Worm (Caenorhabditis elegans) whole organism, late embryonic: ENCODE measurements around the gene H43E16.1.

ENCODE experiments used
- C08G9.2 ChIP-seq: sonication (generic microtip); optimal IDR thresholded peaks from 2 replicates; lab custom pipeline; 2016; ENCODE audit warnings: mild to moderate bottlenecking, missing genetic modification characterization, moderate library complexity, missing compliant biosample characterization
- F13H6.1 ChIP-seq: sonication (generic microtip); optimal IDR thresholded peaks from 2 replicates; lab custom pipeline; 2016; ENCODE audit warnings: missing genetic modification characterization, missing compliant biosample characterization
- K09A11.1 ChIP-seq: sonication (generic microtip); optimal IDR thresholded peaks from 2 replicates; lab custom pipeline; 2017; ENCODE audit warnings: antibody characterized with exemption, mild to moderate bottlenecking, missing genetic modification characterization, missing compliant biosample characterization; ENCODE audit not compliant: insufficient read depth
- T23F11.4 ChIP-seq: fragments of 200-800 bp; sonication (Bioruptor generic); optimal IDR thresholded peaks from 2 replicates; lab custom pipeline; 2018; ENCODE audit warnings: mild to moderate bottlenecking, missing genetic modification characterization, missing compliant biosample characterization
- Y22D7AL.16 ChIP-seq: sonication (generic microtip); optimal IDR thresholded peaks from 2 replicates; lab custom pipeline; 2016; ENCODE audit warnings: missing genetic modification characterization, missing compliant biosample characterization
- ceh-18 ChIP-seq: sonication (generic microtip); optimal IDR thresholded peaks from 2 replicates; lab custom pipeline; 2016; ENCODE audit warnings: missing genetic modification characterization, missing compliant biosample characterization
- ceh-19 ChIP-seq: fragments of 200-800 bp; sonication (Bioruptor generic); optimal IDR thresholded peaks from 2 replicates; lab custom pipeline; 2018; ENCODE audit warnings: mild to moderate bottlenecking, missing genetic modification characterization, missing compliant biosample characterization
- ceh-2 ChIP-seq: sonication (generic microtip); optimal IDR thresholded peaks from 2 replicates; lab custom pipeline; 2016; ENCODE audit warnings: missing genotype, missing genetic modification characterization, missing compliant biosample characterization
- ceh-22 ChIP-seq: sonication (generic microtip); optimal IDR thresholded peaks from 2 replicates; lab custom pipeline; 2017; ENCODE audit warnings: missing biosample characterization, missing genetic modification characterization
- ceh-24 ChIP-seq: sonication (generic microtip); optimal IDR thresholded peaks from 2 replicates; lab custom pipeline; 2016; ENCODE audit warnings: mild to moderate bottlenecking, missing genetic modification characterization, missing compliant biosample characterization
- ceh-31 ChIP-seq: sonication (generic microtip); optimal IDR thresholded peaks from 2 replicates; lab custom pipeline; 2016; ENCODE audit warnings: missing genetic modification characterization, missing compliant biosample characterization
- ceh-48 ChIP-seq: sonication (generic microtip); optimal IDR thresholded peaks from 2 replicates; lab custom pipeline; 2016; ENCODE audit warnings: missing genetic modification characterization, inconsistent platforms, missing compliant biosample characterization
- ceh-9 ChIP-seq: sonication (generic microtip); optimal IDR thresholded peaks from 2 replicates; lab custom pipeline; 2016; ENCODE audit warnings: mild to moderate bottlenecking, missing genetic modification characterization, inconsistent platforms, missing compliant biosample characterization
- dve-1 ChIP-seq: sonication (generic microtip); optimal IDR thresholded peaks from 2 replicates; lab custom pipeline; 2017; ENCODE audit warnings: antibody characterized with exemption, mild to moderate bottlenecking, missing genetic modification characterization, missing compliant biosample characterization
- elt-2 ChIP-seq: sonication (generic microtip); optimal IDR thresholded peaks from 2 replicates; lab custom pipeline; 2016; ENCODE audit warnings: missing genetic modification reagents, missing genetic modification characterization, missing compliant biosample characterization
- elt-4 ChIP-seq: sonication (generic microtip); optimal IDR thresholded peaks from 2 replicates; lab custom pipeline; 2016; ENCODE audit warnings: missing genetic modification characterization, missing compliant biosample characterization
- eyg-1 ChIP-seq: sonication (generic microtip); optimal IDR thresholded peaks from 2 replicates; lab custom pipeline; 2016; ENCODE audit warnings: missing genotype, missing genetic modification characterization, missing compliant biosample characterization
- fkh-6 ChIP-seq: sonication (generic microtip); optimal IDR thresholded peaks from 2 replicates; lab custom pipeline; 2016; ENCODE audit warnings: missing genetic modification characterization, missing compliant biosample characterization
- gmeb-2 ChIP-seq: sonication (generic microtip); optimal IDR thresholded peaks from 2 replicates; lab custom pipeline; 2016; ENCODE audit warnings: missing genetic modification characterization, inconsistent platforms, missing compliant biosample characterization
- hlh-15 ChIP-seq: sonication (generic microtip); optimal IDR thresholded peaks from 2 replicates; lab custom pipeline; 2016; ENCODE audit warnings: missing genetic modification characterization, missing compliant biosample characterization
- nhr-11 ChIP-seq: fragments of 150-350 bp; optimal IDR thresholded peaks from 2 replicates; lab custom pipeline; 2014; ENCODE audit warnings: missing biosample characterization, missing genetic modification characterization
- nhr-232 ChIP-seq: sonication (generic microtip); optimal IDR thresholded peaks from 2 replicates; lab custom pipeline; 2016; ENCODE audit warnings: missing genetic modification characterization, missing compliant biosample characterization
- pag-3 ChIP-seq: sonication (generic microtip); optimal IDR thresholded peaks from 2 replicates; lab custom pipeline; 2016; ENCODE audit warnings: missing compliant biosample characterization, missing genetic modification characterization, borderline replicate concordance
- pat-9 ChIP-seq: fragments of 200-800 bp; sonication (Bioruptor generic); optimal IDR thresholded peaks from 2 replicates; lab custom pipeline; 2018; ENCODE audit warnings: mild to moderate bottlenecking, missing genetic modification characterization, moderate library complexity, missing compliant biosample characterization
- pha-2 ChIP-seq: sonication (generic microtip); optimal IDR thresholded peaks from 2 replicates; lab custom pipeline; 2017; ENCODE audit warnings: mild to moderate bottlenecking, missing genetic modification characterization, missing compliant biosample characterization
- pros-1 ChIP-seq: fragments of 150-350 bp; optimal IDR thresholded peaks from 2 replicates; lab custom pipeline; 2014; ENCODE audit warnings: missing biosample characterization, missing genetic modification reagents, missing genetic modification characterization
- ref-2 ChIP-seq: sonication (generic microtip); optimal IDR thresholded peaks from 2 replicates; lab custom pipeline; 2016; ENCODE audit warnings: missing genetic modification characterization, missing compliant biosample characterization
- sdc-2 ChIP-seq: sonication (generic microtip); optimal IDR thresholded peaks from 2 replicates; lab custom pipeline; 2016; ENCODE audit warnings: missing genotype, missing genetic modification characterization, missing compliant biosample characterization
- sox-4 ChIP-seq: sonication (generic microtip); optimal IDR thresholded peaks from 2 replicates; lab custom pipeline; 2017; ENCODE audit warnings: mild to moderate bottlenecking, missing genetic modification characterization, inconsistent platforms, missing compliant biosample characterization
- tbx-2 ChIP-seq: sonication (generic microtip); optimal IDR thresholded peaks from 2 replicates; lab custom pipeline; 2016; ENCODE audit warnings: missing genetic modification characterization, missing compliant biosample characterization
- tbx-7 ChIP-seq: sonication (generic microtip); optimal IDR thresholded peaks from 2 replicates; lab custom pipeline; 2016; ENCODE audit warnings: missing genotype, missing genetic modification characterization, missing compliant biosample characterization
- ttx-3 ChIP-seq: sonication (generic microtip); optimal IDR thresholded peaks from 2 replicates; lab custom pipeline; 2016; ENCODE audit warnings: missing genetic modification reagents, missing genetic modification characterization, missing compliant biosample characterization
- unc-3 ChIP-seq, 2 experiments: fragments of 200-800 bp in 1 of 2; sonication (Bioruptor generic) in 1 of 2; sonication (generic microtip) in 1 of 2; conservative IDR thresholded peaks in 1 of 2; optimal IDR thresholded peaks in 1 of 2; 2 replicates each; pipeline versions ENCODE4 v1.3.6 to Lab custom; 2016 to 2022; ENCODE audit warnings: missing compliant biosample characterization in 2 of 2, missing genetic modification characterization in 2 of 2, missing genetic modification reagents in 1 of 2
- unc-42 ChIP-seq: sonication (generic microtip); optimal IDR thresholded peaks from 2 replicates; lab custom pipeline; 2016; ENCODE audit warnings: missing genotype, missing genetic modification characterization, missing compliant biosample characterization
- zip-5 ChIP-seq: sonication (generic microtip); optimal IDR thresholded peaks from 2 replicates; lab custom pipeline; 2016; ENCODE audit warnings: missing genetic modification characterization, missing compliant biosample characterization
- ztf-16 ChIP-seq: sonication (generic microtip); optimal IDR thresholded peaks from 2 replicates; lab custom pipeline; 2017; ENCODE audit warnings: missing genetic modification characterization, missing compliant biosample characterization

Gene H43E16.1

DNA sequence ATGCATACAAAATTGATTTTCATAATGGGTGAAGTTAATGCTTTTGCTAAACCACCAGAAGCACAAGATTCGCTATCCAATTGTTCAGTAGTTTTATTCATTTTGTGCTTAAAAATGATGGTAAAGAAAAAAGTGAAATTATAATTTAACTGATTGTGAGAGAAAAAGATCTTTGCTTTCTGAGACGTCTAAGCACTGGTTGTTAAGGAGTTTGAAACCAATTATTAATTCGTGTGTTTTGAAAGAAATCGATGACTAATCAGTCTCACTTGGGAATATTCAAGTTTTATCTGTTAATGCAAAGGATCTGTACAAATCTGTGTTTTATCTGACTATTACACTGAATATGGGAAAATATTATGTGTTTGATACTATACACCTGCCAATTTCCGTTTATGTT is 22.3 kb upstream of the H43E16.1 start, which contains the start of gene sra-26:
Gene sra-26, minus strand, starts transcription at position 101 of the 400 bp plus-strand sequence.
- TF ChIP-seq C08G9.2 (tag; lab: Kevin White, UChicago) (no peak), tbx-7 (tag; lab: Kevin White, UChicago) (no peak), ceh-2 (tag; lab: Kevin White, UChicago) (no peak), pha-2 (tag; lab: Kevin White, UChicago) (no peak), eyg-1 (tag; lab: Kevin White, UChicago) (no peak), ceh-24 (tag; lab: Kevin White, UChicago) (no peak), Y22D7AL.16 (tag; lab: Kevin White, UChicago) (no peak), ref-2 (tag; lab: Kevin White, UChicago) (no peak), ztf-16 (tag; lab: Kevin White, UChicago) (no peak), T23F11.4 (no peak), nhr-232 (tag; lab: Kevin White, UChicago) (no peak), pag-3 (tag; lab: Kevin White, UChicago) (no peak), dve-1 (no peak), ceh-31 (tag; lab: Kevin White, UChicago) (no peak)
- TF ChIP-seq, all 69 proteins: peak for 0

DNA sequence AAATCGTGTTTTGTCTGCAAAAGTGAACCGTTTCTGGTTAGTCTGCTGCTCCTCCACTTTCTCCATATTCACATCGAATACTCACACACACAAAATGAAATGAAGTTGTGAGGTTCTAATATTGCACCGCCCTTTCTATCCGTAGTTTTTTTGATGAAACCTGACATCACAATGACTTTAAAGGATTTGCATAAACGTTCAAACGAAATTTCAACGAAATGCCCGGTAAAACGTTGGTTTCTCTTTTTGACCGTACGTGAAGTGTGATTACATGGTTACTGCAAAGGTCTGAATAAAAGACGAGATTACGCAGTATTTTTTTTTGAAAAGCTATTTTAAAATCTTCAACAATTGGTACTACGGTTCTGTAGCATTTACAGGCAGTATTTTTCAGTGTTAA is 19.8 kb upstream of the H43E16.1 start, which contains the start of gene T19D12.9:
Gene T19D12.9, minus strand, starts transcription at position 101 of the 400 bp plus-strand sequence.
- no peak for TF ChIP-seq ceh-48 (tag; lab: Kevin White, UChicago)
- TF ChIP-seq ttx-3 (tag; lab: Kevin White, UChicago), result no peak
- no peak for TF ChIP-seq ceh-9 (tag; lab: Kevin White, UChicago)
- TF ChIP-seq pat-9 (tag; lab: Kevin White, UChicago), result no peak
- TF ChIP-seq zip-5, result no peak
- TF ChIP-seq F13H6.1 (tag; lab: Kevin White, UChicago), result no peak
- TF ChIP-seq ceh-31 (tag; lab: Kevin White, UChicago), result no peak

- TF ChIP-seq hlh-15 (tag; lab: Kevin White, UChicago) (no peak), nhr-232 (tag; lab: Kevin White, UChicago) (no peak), fkh-6 (tag; lab: Kevin White, UChicago) (no peak), unc-3 (GFP tag; conservative IDR thresholded peaks at IDR 0.05; lab: Robert Waterston, UW) (no peak), unc-3 (tag; optimal IDR thresholded peaks at IDR 0.05; lab: Kevin White, UChicago) (no peak), gmeb-2 (tag; lab: Kevin White, UChicago) (no peak), T23F11.4 (no peak)
These were observed 15.3 kb upstream of the H43E16.1 start, which contains the start of gene T19D12.10 for ce11 chrII:6658766-6659165. TSS of gene T19D12.10 (minus strand) at chrII:6658866.

DNA sequence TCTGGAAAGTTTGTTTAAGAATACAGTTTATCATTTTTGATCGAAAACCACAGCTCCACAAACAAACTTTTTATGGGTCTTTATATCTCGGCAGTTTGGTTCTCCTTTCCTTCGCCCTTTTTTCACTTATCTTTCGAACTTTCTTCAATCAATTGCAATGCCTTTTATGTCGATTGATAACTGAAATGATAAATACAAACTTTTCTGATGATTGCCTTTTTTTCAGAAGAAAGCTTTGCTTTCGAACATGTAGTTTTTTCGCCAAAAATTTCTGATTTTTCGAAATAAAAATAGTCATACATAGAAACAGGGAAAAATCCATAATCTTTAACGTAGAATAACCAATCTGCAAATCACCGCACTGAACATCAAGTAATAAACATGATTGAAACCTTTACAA is 12.9 kb upstream of the H43E16.1 start, which contains the start of gene T19D12.2:
Gene T19D12.2, plus strand, starts transcription at position 125 of the 400 bp plus-strand sequence.
- no peak for TF ChIP-seq ttx-3 (tag; lab: Kevin White, UChicago)
- no peak for TF ChIP-seq ceh-19 (GFP tag; lab: Kevin White, UChicago)
- no peak for TF ChIP-seq ceh-48 (tag; lab: Kevin White, UChicago)
- TF ChIP-seq elt-2 (tag; lab: Kevin White, UChicago), result peak; percentile 18
- no peak for TF ChIP-seq tbx-7 (tag; lab: Kevin White, UChicago)
- TF ChIP-seq ceh-18, result no peak

DNA sequence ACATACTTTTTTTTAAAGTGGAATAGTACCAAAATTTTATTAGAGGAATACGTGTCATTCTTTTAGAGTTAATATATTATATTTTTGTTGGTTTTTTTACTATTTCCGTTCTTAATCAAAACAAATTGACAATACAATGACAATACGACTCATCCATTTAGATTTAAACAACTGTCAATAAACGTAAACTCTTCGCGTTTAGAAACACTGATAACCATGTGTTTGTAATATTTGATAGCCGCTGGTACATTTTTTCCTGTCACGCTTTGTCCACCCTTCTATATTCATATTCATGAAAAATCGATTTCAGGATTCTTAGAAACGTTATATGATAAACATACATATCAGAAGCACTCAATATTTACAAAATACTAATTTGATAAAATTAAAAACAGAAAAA is 10.3 kb upstream of the H43E16.1 start:
- TF ChIP-seq eyg-1 (tag; lab: Kevin White, UChicago) (no peak), ceh-19 (GFP tag; lab: Kevin White, UChicago) (no peak), elt-2 (tag; lab: Kevin White, UChicago) (no peak), T23F11.4 (no peak), ceh-22 (tag; lab: Kevin White, UChicago) (no peak)

DNA sequence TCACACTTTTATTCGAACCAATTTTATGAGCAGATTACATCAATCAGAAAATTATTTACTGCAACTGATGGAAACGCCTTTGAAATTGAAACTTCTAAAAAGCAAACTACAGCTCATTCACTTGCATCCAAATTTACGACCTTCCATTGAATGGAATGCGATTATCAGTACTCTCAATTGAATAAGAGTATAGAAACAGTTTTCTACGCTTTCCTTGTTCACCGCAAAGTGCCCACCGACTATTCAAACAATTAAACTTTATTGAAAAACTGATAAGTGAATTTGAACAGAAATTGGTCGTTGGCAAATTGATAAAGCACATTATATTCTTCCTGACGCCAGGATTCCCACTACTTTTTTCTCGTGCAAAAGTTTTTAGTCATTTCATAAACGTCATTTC is 8.2 kb upstream of the H43E16.1 start:
- TF ChIP-seq K09A11.1 (no peak), elt-4 (tag; lab: Kevin White, UChicago) (no peak), pha-2 (tag; lab: Kevin White, UChicago) (no peak), sdc-2 (no peak), elt-2 (tag; lab: Kevin White, UChicago) (no peak), sox-4 (no peak), pros-1 (no peak), tbx-2 (no peak), unc-42 (no peak), nhr-11 (tag; lab: Kevin White, UChicago) (no peak)
